Worm (Caenorhabditis elegans): ENCODE data around the gene F59E11.5.

F59E11.5 gene

DNA sequence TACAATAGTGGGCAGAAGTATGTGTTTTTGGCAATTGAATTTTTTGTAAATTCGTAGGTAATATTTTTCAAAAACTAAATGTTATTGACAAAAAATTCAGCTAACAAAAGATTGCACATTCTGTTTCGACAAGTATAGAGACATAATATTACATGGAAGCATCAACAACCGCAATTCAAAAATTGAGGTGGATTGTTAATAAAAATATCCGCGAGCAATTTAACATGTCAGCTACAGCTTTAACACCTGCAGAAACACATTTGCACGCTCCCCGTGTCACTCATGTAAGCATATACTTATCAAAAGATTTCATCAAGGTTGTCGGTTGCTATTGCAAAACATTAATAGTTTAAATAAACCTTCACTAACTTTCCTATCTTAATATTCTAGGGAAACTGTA, 40.8 kb downstream of the F59E11.5 start, which contains the start of gene srsx-34:
srsx-34 (plus strand) TSS at position 301 of the 400 bp plus-strand sequence.
- TF ChIP-seq lin-39 (tag; optimal IDR thresholded peaks at IDR 0.05) (no peak), nhr-25 (tag; optimal IDR thresholded peaks at IDR 0.05) (no peak), aly-2 (tag; optimal IDR thresholded peaks at IDR 0.05) (no peak), sma-9 (GFP tag; optimal IDR thresholded peaks at IDR 0.05) (no peak), sma-9 (tag; optimal IDR thresholded peaks at IDR 0.05) (no peak), ztf-4 (tag; optimal IDR thresholded peaks at IDR 0.05) (no peak), mab-5 (tag; optimal IDR thresholded peaks at IDR 0.05) (no peak), egl-27 (tag; optimal IDR thresholded peaks at IDR 0.05) (no peak), nhr-77 (tag; optimal IDR thresholded peaks at IDR 0.05) (no peak), lsy-2 (tag; optimal IDR thresholded peaks at IDR 0.05) (no peak), elt-1 (tag; optimal IDR thresholded peaks at IDR 0.05) (no peak), C34F6.9 (tag; optimal IDR thresholded peaks at IDR 0.05) (no peak)

DNA sequence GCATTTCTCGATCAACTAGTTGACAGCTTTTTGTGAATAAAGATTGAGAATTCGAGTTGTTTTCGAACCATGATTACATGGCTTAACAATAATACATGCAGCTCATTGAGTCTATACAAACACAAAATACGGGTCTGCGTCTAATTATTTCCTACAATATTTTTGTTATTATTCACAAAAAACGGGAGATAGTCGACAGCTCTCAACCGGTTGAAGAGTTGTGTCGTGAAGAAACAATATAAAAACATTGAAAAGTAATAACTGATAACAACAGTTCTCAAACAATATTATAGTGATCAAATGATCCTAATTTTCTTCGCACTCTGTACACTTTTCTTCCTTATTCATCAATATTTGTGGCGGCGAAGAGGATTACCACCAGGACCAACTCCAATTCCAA, 46.1 kb downstream of the F59E11.5 start, which contains the start of gene cyp-33B1:
cyp-33B1 (plus strand) TSS at position 301 of the 400 bp plus-strand sequence.
- TF ChIP-seq snpc-4 (tag; optimal IDR thresholded peaks at IDR 0.05) (no peak), zag-1 (tag; optimal IDR thresholded peaks at IDR 0.05) (no peak), nhr-21 (tag; optimal IDR thresholded peaks at IDR 0.05) (no peak)

DNA sequence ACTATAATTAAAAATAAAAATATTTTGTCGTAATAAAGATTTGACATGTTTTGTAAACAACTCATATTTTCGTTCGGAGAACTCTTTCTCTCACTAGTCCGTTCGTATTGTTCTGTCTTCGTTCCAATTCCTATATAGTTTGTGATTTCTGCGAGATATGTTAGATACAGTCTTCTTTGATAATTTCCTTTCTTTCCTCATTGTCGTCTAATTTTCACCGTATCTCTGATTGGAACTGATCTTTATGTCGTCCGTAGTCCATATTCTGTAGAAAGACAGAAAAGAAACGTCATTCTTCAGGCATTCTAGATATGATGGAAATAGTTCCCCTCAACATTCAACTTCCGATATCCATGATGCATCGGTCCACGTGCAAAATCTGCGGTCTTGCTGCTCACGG, 50.0 kb downstream of the F59E11.5 start, which contains the start of gene nhr-30:
nhr-30 (plus strand) TSS at position 301 of the 400 bp plus-strand sequence.
- TF ChIP-seq sma-3 (GFP tag; optimal IDR thresholded peaks at IDR 0.05) (no peak), mdl-1 (tag; optimal IDR thresholded peaks at IDR 0.05) (no peak), sma-9 (GFP tag; optimal IDR thresholded peaks at IDR 0.05) (no peak), sma-9 (tag; optimal IDR thresholded peaks at IDR 0.05) (no peak), crh-2 (tag; optimal IDR thresholded peaks at IDR 0.05) (no peak), nhr-10 (tag; optimal IDR thresholded peaks at IDR 0.05) (no peak), peb-1 (tag; optimal IDR thresholded peaks at IDR 0.05) (no peak), nhr-25 (tag; optimal IDR thresholded peaks at IDR 0.05) (no peak), Y55F3AM.14 (GFP tag; optimal IDR thresholded peaks at IDR 0.05) (no peak), nhr-12 (tag; optimal IDR thresholded peaks at IDR 0.05) (no peak), F13H6.1 (tag; optimal IDR thresholded peaks at IDR 0.05) (no peak), nhr-6 (tag; optimal IDR thresholded peaks at IDR 0.05) (no peak), unc-39 (tag; optimal IDR thresholded peaks at IDR 0.05) (no peak), C34F6.9 (tag; optimal IDR thresholded peaks at IDR 0.05) (no peak), aly-2 (tag; optimal IDR thresholded peaks at IDR 0.05) (no peak), snpc-4 (tag; optimal IDR thresholded peaks at IDR 0.05) (no peak), nhr-21 (tag; optimal IDR thresholded peaks at IDR 0.05) (no peak), lin-39 (tag; optimal IDR thresholded peaks at IDR 0.05) (no peak)

Measured in whole organism, L2 larva.